Fruit fly (Drosophila melanogaster) whole organism, embryonic: ENCODE results near the gene CG7912.
A peak's percentile ranks its signal among the peaks of the same experiment; 100 is the strongest.

Experiments used
- Atf-2 ChIP-seq: fragments of 200-800 bp; sonication (Bioruptor generic); optimal IDR thresholded peaks from 2 replicates; lab custom pipeline; 2016; ENCODE audit warnings: missing biosample characterization, missing genetic modification characterization
- Blimp-1 ChIP-seq: fragments of 200-800 bp; sonication (Bioruptor generic); optimal IDR thresholded peaks from 3 replicates; lab custom pipeline; 2018; ENCODE audit warnings: missing biosample characterization, missing genetic modification characterization, mild to moderate bottlenecking, moderate library complexity, missing genetic modification reagents
- CG10209 ChIP-seq: fragments of 200-800 bp; sonication (Bioruptor generic); optimal IDR thresholded peaks from 3 replicates; lab custom pipeline; 2017; ENCODE audit warnings: missing biosample characterization, mild to moderate bottlenecking, missing genetic modification characterization, missing genetic modification reagents
- CG10543 ChIP-seq: fragments of 200-800 bp; sonication (Bioruptor generic); optimal IDR thresholded peaks from 3 replicates; lab custom pipeline; 2017; ENCODE audit warnings: missing biosample characterization, mild to moderate bottlenecking, missing genetic modification characterization, moderate library complexity
- CG10654 ChIP-seq: fragments of 200-800 bp; sonication (Bioruptor generic); optimal IDR thresholded peaks from 2 replicates; lab custom pipeline; 2016; ENCODE audit warnings: missing biosample characterization, missing genetic modification characterization
- CG1233 ChIP-seq: fragments of 200-800 bp; sonication (Bioruptor generic); optimal IDR thresholded peaks from 4 replicates; lab custom pipeline; 2018; ENCODE audit warnings: missing biosample characterization, mild to moderate bottlenecking, missing genetic modification characterization
- CG15479 ChIP-seq: fragments of 200-800 bp; sonication (Bioruptor generic); optimal IDR thresholded peaks from 3 replicates; lab custom pipeline; 2019; ENCODE audit warnings: missing biosample characterization, mild to moderate bottlenecking, missing genetic modification characterization, moderate library complexity
- CG1602 ChIP-seq: fragments of 200-800 bp; sonication (Bioruptor generic); optimal IDR thresholded peaks from 3 replicates; lab custom pipeline; 2016; ENCODE audit warnings: missing biosample characterization, missing genetic modification characterization
- CG2889 ChIP-seq: fragments of 200-800 bp; sonication (Bioruptor generic); IDR thresholded peaks from 3 replicates; pipeline ENCODE4 v1.3.6; 2022; ENCODE audit warnings: missing biosample characterization, missing genetic modification characterization
- CG3163 ChIP-seq: fragments of 200-800 bp; sonication (Bioruptor generic); optimal IDR thresholded peaks from 3 replicates; lab custom pipeline; 2016; ENCODE audit warnings: missing biosample characterization, missing genetic modification characterization
- CG32767 ChIP-seq: fragments of 200-800 bp; sonication (Bioruptor generic); IDR thresholded peaks from 2 replicates; pipeline ENCODE4 v1.3.6; 2022; ENCODE audit warnings: missing biosample characterization, missing genetic modification characterization
- CG34422 ChIP-seq: fragments of 200-800 bp; sonication (Bioruptor generic); IDR thresholded peaks from 3 replicates; pipeline ENCODE4 v1.3.6; 2022; ENCODE audit warnings: missing biosample characterization, missing genetic modification characterization
- CG3995 ChIP-seq: fragments of 200-800 bp; sonication (Bioruptor generic); optimal IDR thresholded peaks from 3 replicates; lab custom pipeline; 2016; ENCODE audit warnings: missing biosample characterization, missing genetic modification characterization
- CG6254 ChIP-seq: fragments of 200-800 bp; sonication (Bioruptor generic); optimal IDR thresholded peaks from 3 replicates; lab custom pipeline; 2017; ENCODE audit warnings: mild to moderate bottlenecking, missing biosample characterization, missing genetic modification reagents, missing genetic modification characterization
- CG6683 ChIP-seq: fragments of 200-800 bp; sonication (Bioruptor generic); optimal IDR thresholded peaks from 2 replicates; lab custom pipeline; 2017; ENCODE audit warnings: missing biosample characterization, mild to moderate bottlenecking, missing genetic modification characterization, missing genetic modification reagents
- CG8089 ChIP-seq: fragments of 200-800 bp; sonication (Bioruptor generic); optimal IDR thresholded peaks from 3 replicates; lab custom pipeline; 2016; ENCODE audit warnings: missing biosample characterization, missing genetic modification characterization
- CG8478 ChIP-seq: fragments of >200 bp; optimal IDR thresholded peaks from 2 replicates; lab custom pipeline; 2018
- CTCF ChIP-seq: fragments of 200-800 bp; sonication (Bioruptor generic); optimal IDR thresholded peaks from 2 replicates; lab custom pipeline; 2017; ENCODE audit warnings: missing biosample characterization, mild to moderate bottlenecking, missing genetic modification characterization, moderate library complexity
- D19A ChIP-seq: fragments of 200-800 bp; optimal IDR thresholded peaks from 3 replicates; lab custom pipeline; 2019; ENCODE audit warnings: missing biosample characterization, mild to moderate bottlenecking, missing genetic modification characterization, moderate library complexity
- Gsc ChIP-seq: fragments of 200-800 bp; sonication (Bioruptor generic); IDR thresholded peaks from 2 replicates; pipeline ENCODE4 v1.3.6; 2022; ENCODE audit warnings: missing biosample characterization, missing genetic modification characterization
- H15 ChIP-seq: fragments of 200-800 bp; sonication (Bioruptor generic); IDR thresholded peaks from 3 replicates; pipeline ENCODE4 v1.3.6; 2022; ENCODE audit warnings: missing biosample characterization, missing genetic modification characterization
- Hand ChIP-seq: fragments of 200-800 bp; sonication (Bioruptor generic); optimal IDR thresholded peaks from 2 replicates; lab custom pipeline; 2017; ENCODE audit warnings: mild to moderate bottlenecking, missing biosample characterization, missing genetic modification reagents, missing genetic modification characterization
- HmgZ ChIP-seq: fragments of 200-800 bp; sonication (Bioruptor generic); optimal IDR thresholded peaks from 2 replicates; lab custom pipeline; 2018; ENCODE audit warnings: missing biosample characterization, mild to moderate bottlenecking, missing genetic modification characterization
- Hr39 ChIP-seq: fragments of >200 bp; optimal IDR thresholded peaks from 2 replicates; lab custom pipeline; 2017
- Nf-YB ChIP-seq: fragments of 200-800 bp; sonication (Bioruptor generic); optimal IDR thresholded peaks from 3 replicates; lab custom pipeline; 2019; ENCODE audit warnings: missing biosample characterization, mild to moderate bottlenecking, missing genetic modification characterization, moderate library complexity
- Ravus ChIP-seq: fragments of 200-800 bp; sonication (Bioruptor generic); IDR thresholded peaks from 2 replicates; pipeline ENCODE4 v1.3.6; 2022; ENCODE audit warnings: missing biosample characterization, missing genetic modification characterization
- Sin3A ChIP-seq: fragments of >200 bp; optimal IDR thresholded peaks from 2 replicates; lab custom pipeline; 2018
- Spps ChIP-seq: fragments of 200-800 bp; sonication (Bioruptor generic); optimal IDR thresholded peaks from 2 replicates; lab custom pipeline; 2018; ENCODE audit warnings: missing biosample characterization, mild to moderate bottlenecking, missing genetic modification characterization
- Tbp ChIP-seq: fragments of >200 bp; optimal IDR thresholded peaks from 2 replicates; lab custom pipeline; 2018; ENCODE audit warnings: missing biosample characterization, missing genetic modification characterization
- bcd ChIP-seq: fragments of 200-800 bp; sonication (Bioruptor generic); optimal IDR thresholded peaks from 2 replicates; lab custom pipeline; 2017; ENCODE audit warnings: missing biosample characterization, mild to moderate bottlenecking, missing genetic modification characterization
- crol ChIP-seq: fragments of 200-800 bp; sonication (Bioruptor generic); IDR thresholded peaks from 2 replicates; pipeline ENCODE4 v1.3.6; 2022; ENCODE audit warnings: missing biosample characterization, missing genetic modification characterization
- fru ChIP-seq: fragments of >200 bp; optimal IDR thresholded peaks from 2 replicates; lab custom pipeline; 2017
- gcm2 ChIP-seq: fragments of 200-800 bp; sonication (Bioruptor generic); optimal IDR thresholded peaks from 2 replicates; lab custom pipeline; 2016; ENCODE audit warnings: missing biosample characterization, missing genetic modification characterization
- grn ChIP-seq: fragments of 200-800 bp; sonication (Bioruptor generic); optimal IDR thresholded peaks from 3 replicates; lab custom pipeline; 2017; ENCODE audit warnings: missing biosample characterization, missing genetic modification characterization
- kni ChIP-seq: fragments of 200-800 bp; sonication (Bioruptor generic); optimal IDR thresholded peaks from 3 replicates; lab custom pipeline; 2017; ENCODE audit warnings: mild to moderate bottlenecking, missing biosample characterization, missing genetic modification reagents, missing genetic modification characterization
- otp ChIP-seq: fragments of 200-800 bp; sonication (Bioruptor generic); IDR thresholded peaks from 3 replicates; pipeline ENCODE4, ENCODE4 v1.3.6; 2022; ENCODE audit warnings: missing biosample characterization, missing genetic modification characterization
- row ChIP-seq: fragments of 200-800 bp; sonication (Bioruptor generic); IDR thresholded peaks from 3 replicates; pipeline ENCODE4 v1.3.6; 2022; ENCODE audit warnings: missing biosample characterization, missing genetic modification characterization
- sc ChIP-seq, 3 experiments: fragments of >200 bp in 2 of 3; fragments of 200-800 bp in 1 of 3; sonication (Bioruptor generic) in 1 of 3; optimal IDR thresholded peaks; 2 replicates in 2 of 3; 3 replicates in 1 of 3; lab custom pipeline; 2017; ENCODE audit warnings: mild to moderate bottlenecking in 1 of 3, missing biosample characterization in 1 of 3, missing genetic modification characterization in 1 of 3, missing genetic modification reagents in 1 of 3
- schlank ChIP-seq: fragments of 200-800 bp; sonication (Bioruptor generic); optimal IDR thresholded peaks from 2 replicates; lab custom pipeline; 2018; ENCODE audit warnings: missing biosample characterization, mild to moderate bottlenecking, missing genetic modification characterization
- scrt ChIP-seq: fragments of 200-800 bp; sonication (Bioruptor generic); optimal IDR thresholded peaks from 2 replicates; lab custom pipeline; 2018; ENCODE audit warnings: missing biosample characterization, mild to moderate bottlenecking, missing genetic modification characterization, moderate library complexity
- shn ChIP-seq: fragments of 200-800 bp; sonication (Bioruptor generic); optimal IDR thresholded peaks from 3 replicates; lab custom pipeline; 2016; ENCODE audit warnings: missing biosample characterization, missing genetic modification characterization
- tgo ChIP-seq: fragments of 200-800 bp; sonication (Bioruptor generic); IDR thresholded peaks from 3 replicates; pipeline ENCODE4 v1.3.6; 2022; ENCODE audit warnings: missing biosample characterization, missing genetic modification characterization
- vvl ChIP-seq: fragments of 200-800 bp; sonication (Bioruptor generic); IDR thresholded peaks from 2 replicates; pipeline ENCODE4 v1.3.6; 2022; ENCODE audit warnings: missing biosample characterization, missing genetic modification characterization

Gene CG7912

dm6 chr3R:30056592-30057135, 47.7 kb upstream of the CG7912 start, which contains the start of the genes CG7950 and Rpp14a (continued):
- peak; percentile 85; the same call in 2 of the 3 replicates for TF ChIP-seq CG34422 (GFP tag; lab: Robert Waterston, UW)
- peak; percentile 49 for TF ChIP-seq bcd (GFP tag; lab: Kevin White, UChicago)
- TF ChIP-seq CG32767: peak; percentile 71
- peak; percentile 77 for TF ChIP-seq CG2889 (GFP tag; lab: Robert Waterston, UW)
- TF ChIP-seq Blimp-1 (GFP tag; lab: Kevin White, UChicago): peak; percentile 65
- peak; percentile 58 for TF ChIP-seq schlank (tag; lab: Kevin White, UChicago)
- TF ChIP-seq Ravus: peak; percentile 45
- peak; percentile 55 for TF ChIP-seq scrt (GFP tag; lab: Kevin White, UChicago)
- TF ChIP-seq D19A (tag; lab: Kevin White, UChicago): peak; percentile 50
- no peak for TF ChIP-seq CG15479 (GFP tag; lab: Kevin White, UChicago)
- no peak for TF ChIP-seq sc (optimal IDR thresholded peaks at IDR 0.05; lab: Kevin White, UChicago)
- peak; percentile 2 for TF ChIP-seq sc (GFP tag; optimal IDR thresholded peaks at IDR 0.05; lab: Kevin White, UChicago)
- peak; percentile 70; the same call in 1 of the 3 replicates for TF ChIP-seq H15
- TF ChIP-seq Nf-YB (GFP tag; lab: Kevin White, UChicago): peak; percentile 59
- peak; percentile 33 for TF ChIP-seq Spps (tag; lab: Kevin White, UChicago)
- TF ChIP-seq HmgZ: peak; percentile 89
- TF ChIP-seq CG3995 (GFP tag; lab: Kevin White, UChicago): peak; percentile 40
- no peak for TF ChIP-seq Sin3A (lab: Kevin White, UChicago)
- peak; percentile 63 for TF ChIP-seq CG1233 (GFP tag; lab: Kevin White, UChicago)
- peak; percentile 78 for TF ChIP-seq tgo
- TF ChIP-seq CG10209 (GFP tag; lab: Kevin White, UChicago): peak; percentile 72
- TF ChIP-seq grn: no peak
- peak; percentile 88 for TF ChIP-seq shn (GFP tag; lab: Kevin White, UChicago)
- 0 out of 2 replicates have a peak, but pooled peaks have one; percentile 20 for TF ChIP-seq crol (GFP tag; lab: Robert Waterston, UW)
- TF ChIP-seq Tbp (GFP tag; lab: Kevin White, UChicago): no peak
- no peak for TF ChIP-seq Hand
- peak; percentile 67 for TF ChIP-seq CG10654 (GFP tag; lab: Kevin White, UChicago)
- TF ChIP-seq CTCF (GFP tag; lab: Kevin White, UChicago): no peak
- TF ChIP-seq fru (lab: Kevin White, UChicago): no peak
- TF ChIP-seq Gsc (GFP tag; lab: Robert Waterston, UW): no peak; the same call in 1 of the 2 replicates
- TF ChIP-seq otp (GFP tag; lab: Robert Waterston, UW): peak; percentile 77
- peak; percentile 58 for TF ChIP-seq CG10543 (GFP tag; lab: Kevin White, UChicago)
- no peak for TF ChIP-seq CG6683 (GFP tag; lab: Kevin White, UChicago)
- peak; percentile 45 for TF ChIP-seq Atf-2 (GFP tag; lab: Kevin White, UChicago)
- no peak for TF ChIP-seq Hr39 (lab: Kevin White, UChicago)
- TF ChIP-seq CG3163 (GFP tag; lab: Kevin White, UChicago): peak; percentile 59
- TF ChIP-seq vvl (GFP tag; lab: Robert Waterston, UW): peak; percentile 87
- peak; percentile 24 for TF ChIP-seq CG8089 (GFP tag; lab: Kevin White, UChicago)
- TF ChIP-seq kni: peak; percentile 62
- TF ChIP-seq CG1602 (GFP tag; lab: Kevin White, UChicago): peak; percentile 84
- no peak for TF ChIP-seq CG8478 (lab: Kevin White, UChicago)
- peak; percentile 19 for TF ChIP-seq gcm2
- peak; percentile 88 for TF ChIP-seq row
- no peak for TF ChIP-seq CG6254
- TF ChIP-seq, all 482 proteins: peak for 358
